Fruit fly (Drosophila melanogaster) whole organism, pupa: ENCODE results near the gene Sgt.

Experiments used
- CG10348 ChIP-seq: fragments of 200-800 bp; sonication (Bioruptor generic); IDR thresholded peaks from 2 replicates; pipeline ENCODE4 v1.3.6; 2022; ENCODE audit warnings: missing biosample characterization, missing genetic modification characterization
- CG8159 ChIP-seq: fragments of 200-800 bp; sonication (Bioruptor generic); optimal IDR thresholded peaks from 3 replicates; lab custom pipeline; 2018; ENCODE audit warnings: missing biosample characterization, mild to moderate bottlenecking, missing genetic modification characterization, moderate library complexity
- Ets98B ChIP-seq: fragments of 200-800 bp; sonication (Bioruptor generic); IDR thresholded peaks from 2 replicates; pipeline ENCODE4 v1.3.6; 2022; ENCODE audit warnings: missing biosample characterization, missing genetic modification characterization
- gl ChIP-seq: fragments of 200-800 bp; sonication (Bioruptor generic); optimal IDR thresholded peaks from 2 replicates; lab custom pipeline; 2018; ENCODE audit warnings: missing biosample characterization, mild to moderate bottlenecking, missing genetic modification characterization

dm6 chr2L:17452084-17452483, 19.3 kb upstream of the Sgt start:
- no peak for TF ChIP-seq Ets98B
- no peak for TF ChIP-seq CG10348 (GFP tag; lab: Robert Waterston, UW)
- TF ChIP-seq gl (tag; lab: Kevin White, UChicago): no peak
- TF ChIP-seq CG8159 (tag; lab: Kevin White, UChicago): no peak
